Worm (Caenorhabditis elegans): ENCODE measurements around the gene gcy-9.

- TF ChIP-seq hnd-1 (tag; optimal IDR thresholded peaks at IDR 0.05), result no peak
- TF ChIP-seq ama-1 (optimal IDR thresholded peaks at IDR 0.05), result no peak
These were observed 7.2 kb upstream of the gcy-9 start for ce11 chrX:11344899-11345298.

Data from whole organism, early embryonic.